Fruit fly (Drosophila melanogaster) whole organism, prepupa: Measurements from ENCODE around the gene CG4338.

Experiments used
- Blimp-1 ChIP-seq: fragments of 200-800 bp; sonication (Bioruptor generic); optimal IDR thresholded peaks from 3 replicates; lab custom pipeline; 2017; ENCODE audit warnings: missing biosample characterization, missing genetic modification characterization, mild to moderate bottlenecking, moderate library complexity, missing genetic modification reagents
- CG10631 ChIP-seq: fragments of 200-800 bp; sonication (Bioruptor generic); optimal IDR thresholded peaks from 2 replicates; lab custom pipeline; 2016; ENCODE audit warnings: missing biosample characterization, missing genetic modification characterization
- CG11902 ChIP-seq: fragments of 200-800 bp; sonication (Bioruptor generic); optimal IDR thresholded peaks from 3 replicates; lab custom pipeline; 2016; ENCODE audit warnings: missing biosample characterization, missing genetic modification characterization
- CG4318 ChIP-seq: fragments of 200-800 bp; sonication (Bioruptor generic); optimal IDR thresholded peaks from 3 replicates; lab custom pipeline; 2017; ENCODE audit warnings: missing biosample characterization, mild to moderate bottlenecking, missing genetic modification characterization
- CG8632 ChIP-seq: fragments of 200-800 bp; sonication (Bioruptor generic); optimal IDR thresholded peaks from 3 replicates; lab custom pipeline; 2016; ENCODE audit warnings: missing biosample characterization, missing genetic modification characterization
- Eip78C ChIP-seq: fragments of 200-800 bp; sonication (Bioruptor generic); peaks from one replicate; lab custom pipeline; 2016; ENCODE audit warnings: missing biosample characterization, missing genetic modification characterization
- Lpt ChIP-seq: fragments of 200-800 bp; sonication (Bioruptor generic); optimal IDR thresholded peaks from 3 replicates; lab custom pipeline; 2016; ENCODE audit warnings: missing biosample characterization, missing genetic modification characterization
- Sox15 ChIP-seq: fragments of 200-800 bp; sonication (Bioruptor generic); optimal IDR thresholded peaks from 3 replicates; lab custom pipeline; 2016; ENCODE audit warnings: missing biosample characterization, missing genetic modification characterization
- eg ChIP-seq: fragments of 200-800 bp; sonication (Bioruptor generic); IDR thresholded peaks from 3 replicates; pipeline ENCODE4 v1.3.6; 2022; ENCODE audit warnings: missing biosample characterization, missing genetic modification characterization
- fd59A ChIP-seq: fragments of 200-800 bp; sonication (Bioruptor generic); optimal IDR thresholded peaks from 2 replicates; lab custom pipeline; 2017; ENCODE audit warnings: missing biosample characterization, mild to moderate bottlenecking, missing genetic modification characterization, missing genetic modification reagents
- lz ChIP-seq: fragments of 200-800 bp; sonication (Bioruptor generic); optimal IDR thresholded peaks from 3 replicates; lab custom pipeline; 2016; ENCODE audit warnings: missing biosample characterization, missing genetic modification characterization
- pdm3 ChIP-seq: fragments of 200-800 bp; sonication (Bioruptor generic); optimal IDR thresholded peaks from 3 replicates; lab custom pipeline; 2016; ENCODE audit warnings: missing biosample characterization, missing genetic modification characterization

dm6 chr3R:15263946-15264345, 11.4 kb upstream of the CG4338 start:
- no peak for TF ChIP-seq CG8632 (GFP tag; lab: Kevin White, UChicago)
- TF ChIP-seq Blimp-1 (GFP tag; lab: Kevin White, UChicago) = no peak
- TF ChIP-seq lz = no peak
- no peak for TF ChIP-seq CG4318 (GFP tag; lab: Kevin White, UChicago)
- no peak for TF ChIP-seq fd59A
- TF ChIP-seq Lpt (GFP tag; lab: Kevin White, UChicago) = no peak
- TF ChIP-seq eg (GFP tag; lab: Robert Waterston, UW) = no peak
- TF ChIP-seq CG11902 = no peak
- no peak for TF ChIP-seq Sox15 (GFP tag; lab: Kevin White, UChicago)
- no peak for TF ChIP-seq pdm3
- TF ChIP-seq CG10631 (GFP tag; lab: Kevin White, UChicago) = no peak
- no peak for TF ChIP-seq Eip78C (GFP tag; lab: Kevin White, UChicago)
